Worm (Caenorhabditis elegans) whole organism, L2 larva: ENCODE data around the gene fahd-1.

Experiments
- C34F6.9 ChIP-seq: fragments of 150-350 bp; optimal IDR thresholded peaks from 2 replicates; lab custom pipeline; 2014; ENCODE audit warnings: missing biosample characterization, missing genetic modification characterization
- F13H6.1 ChIP-seq: sonication (generic microtip); optimal IDR thresholded peaks from 2 replicates; lab custom pipeline; 2016; ENCODE audit warnings: missing genetic modification characterization, missing compliant biosample characterization
- Y55F3AM.14 ChIP-seq: fragments of 200-800 bp; sonication (Bioruptor generic); optimal IDR thresholded peaks from 2 replicates; lab custom pipeline; 2018; ENCODE audit warnings: mild to moderate bottlenecking, missing genetic modification characterization, missing compliant biosample characterization
- alr-1 ChIP-seq: fragments of 150-350 bp; optimal IDR thresholded peaks from 2 replicates; lab custom pipeline; 2014; ENCODE audit warnings: missing biosample characterization, missing genetic modification characterization
- aly-2 ChIP-seq: fragments of 150-350 bp; optimal IDR thresholded peaks from 2 replicates; lab custom pipeline; 2014; ENCODE audit warnings: missing biosample characterization, missing genetic modification characterization
- ama-1 ChIP-seq: fragments of 150-350 bp; optimal IDR thresholded peaks from 2 replicates; lab custom pipeline; 2018; ENCODE audit warnings: inconsistent platforms
- blmp-1 ChIP-seq: sonication (generic microtip); optimal IDR thresholded peaks from 2 replicates; lab custom pipeline; 2017; ENCODE audit warnings: missing genetic modification characterization, mild to moderate bottlenecking, missing compliant biosample characterization, antibody characterized with exemption, moderate library complexity; ENCODE audit not compliant: insufficient read depth
- ceh-16 ChIP-seq: fragments of 150-350 bp; optimal IDR thresholded peaks from 2 replicates; lab custom pipeline; 2014; ENCODE audit warnings: missing biosample characterization, missing genetic modification characterization
- crh-2 ChIP-seq: sonication (generic microtip); optimal IDR thresholded peaks from 2 replicates; lab custom pipeline; 2017; ENCODE audit warnings: missing biosample characterization, missing genetic modification characterization
- dmd-4 ChIP-seq: sonication (generic microtip); optimal IDR thresholded peaks from 2 replicates; lab custom pipeline; 2017; ENCODE audit warnings: missing biosample characterization, missing genetic modification characterization
- egl-27 ChIP-seq: sonication (generic microtip); optimal IDR thresholded peaks from 3 replicates; lab custom pipeline; 2017; ENCODE audit warnings: missing biosample characterization, missing genetic modification reagents, missing genetic modification characterization
- elt-3 ChIP-seq: sonication (generic microtip); optimal IDR thresholded peaks from 2 replicates; lab custom pipeline; 2017; ENCODE audit warnings: missing biosample characterization, missing genetic modification characterization
- fos-1 ChIP-seq: fragments of 150-350 bp; optimal IDR thresholded peaks from 2 replicates; lab custom pipeline; 2014; ENCODE audit warnings: missing biosample characterization, missing genetic modification characterization
- gmeb-1 ChIP-seq: fragments of 150-350 bp; optimal IDR thresholded peaks from 2 replicates; lab custom pipeline; 2014; ENCODE audit warnings: missing biosample characterization, missing genetic modification characterization
- lin-13 ChIP-seq: fragments of 150-350 bp; optimal IDR thresholded peaks from 2 replicates; lab custom pipeline; 2014; ENCODE audit warnings: missing biosample characterization, missing genetic modification reagents, missing genetic modification characterization
- lin-39 ChIP-seq: fragments of 150-350 bp; optimal IDR thresholded peaks from 2 replicates; lab custom pipeline; 2014; ENCODE audit warnings: missing biosample characterization, missing genetic modification reagents, missing genetic modification characterization
- lsy-2 ChIP-seq, 2 experiments: fragments of 150-350 bp in 1 of 2; sonication (generic microtip) in 1 of 2; optimal IDR thresholded peaks; 2 replicates each; lab custom pipeline; 2014 to 2017; ENCODE audit warnings: missing biosample characterization in 2 of 2, missing genetic modification characterization in 2 of 2
- mab-5 ChIP-seq: fragments of 150-350 bp; optimal IDR thresholded peaks from 2 replicates; lab custom pipeline; 2014; ENCODE audit warnings: missing biosample characterization, missing genetic modification characterization
- mbf-1 ChIP-seq: sonication (generic microtip); optimal IDR thresholded peaks from 2 replicates; lab custom pipeline; 2017; ENCODE audit warnings: missing biosample characterization, missing genetic modification characterization
- mdl-1 ChIP-seq, 2 experiments: fragments of 150-350 bp in 1 of 2; sonication (generic microtip) in 1 of 2; optimal IDR thresholded peaks; 2 replicates each; lab custom pipeline; 2017; ENCODE audit warnings: missing biosample characterization in 2 of 2, missing genetic modification characterization in 2 of 2
- nhr-129 ChIP-seq: fragments of 150-350 bp; optimal IDR thresholded peaks from 2 replicates; lab custom pipeline; 2014; ENCODE audit warnings: missing biosample characterization, missing genetic modification characterization
- nhr-21 ChIP-seq: fragments of 150-350 bp; optimal IDR thresholded peaks from 2 replicates; lab custom pipeline; 2014; ENCODE audit warnings: missing biosample characterization, missing genetic modification characterization
- nhr-23 ChIP-seq: fragments of 150-350 bp; optimal IDR thresholded peaks from 2 replicates; lab custom pipeline; 2014; ENCODE audit warnings: missing biosample characterization, missing genetic modification reagents, missing genetic modification characterization
- nhr-237 ChIP-seq: fragments of 150-350 bp; optimal IDR thresholded peaks from 2 replicates; lab custom pipeline; 2014; ENCODE audit warnings: missing biosample characterization, missing genetic modification characterization
- nhr-25 ChIP-seq: fragments of 150-350 bp; sonication (generic microtip); optimal IDR thresholded peaks from 3 replicates; lab custom pipeline; 2014; ENCODE audit warnings: missing biosample characterization, missing genetic modification characterization
- nhr-6 ChIP-seq: fragments of 150-350 bp; optimal IDR thresholded peaks from 2 replicates; lab custom pipeline; 2014; ENCODE audit warnings: missing biosample characterization, missing genetic modification characterization
- nhr-77 ChIP-seq: fragments of 150-350 bp; optimal IDR thresholded peaks from 2 replicates; lab custom pipeline; 2014; ENCODE audit warnings: missing biosample characterization, missing genetic modification characterization
- sem-4 ChIP-seq: fragments of 150-350 bp; optimal IDR thresholded peaks from 2 replicates; lab custom pipeline; 2014; ENCODE audit warnings: missing biosample characterization, missing genetic modification reagents, missing genetic modification characterization
- skn-1 ChIP-seq: sonication (generic microtip); optimal IDR thresholded peaks from 2 replicates; lab custom pipeline; 2017; ENCODE audit warnings: missing biosample characterization, missing genetic modification characterization
- sma-3 ChIP-seq: sonication (generic microtip); optimal IDR thresholded peaks from 2 replicates; lab custom pipeline; 2016; ENCODE audit warnings: missing genetic modification reagents, missing genetic modification characterization, missing compliant biosample characterization
- sma-9 ChIP-seq, 2 experiments: fragments of 150-350 bp in 1 of 2; sonication (generic microtip) in 1 of 2; optimal IDR thresholded peaks; 2 replicates each; lab custom pipeline; 2014 to 2016; ENCODE audit warnings: missing genetic modification characterization in 2 of 2, mild to moderate bottlenecking in 1 of 2, missing biosample characterization in 1 of 2, missing compliant biosample characterization in 1 of 2, missing genetic modification reagents in 1 of 2, moderate library complexity in 1 of 2
- snpc-4 ChIP-seq: fragments of 150-350 bp; optimal IDR thresholded peaks from 2 replicates; lab custom pipeline; 2014; ENCODE audit warnings: missing biosample characterization, missing genetic modification characterization
- unc-39 ChIP-seq: fragments of 150-350 bp; optimal IDR thresholded peaks from 2 replicates; lab custom pipeline; 2014; ENCODE audit warnings: missing biosample characterization, missing genetic modification characterization
- unc-55 ChIP-seq: fragments of 150-350 bp; sonication (generic microtip); optimal IDR thresholded peaks from 3 replicates; lab custom pipeline; 2014; ENCODE audit warnings: missing biosample characterization, missing genetic modification reagents, missing genetic modification characterization
- zag-1 ChIP-seq: fragments of 150-350 bp; optimal IDR thresholded peaks from 2 replicates; lab custom pipeline; 2014; ENCODE audit warnings: missing biosample characterization, missing genetic modification characterization
- ztf-1 ChIP-seq: fragments of 200-800 bp; sonication (Bioruptor generic); conservative IDR thresholded peaks from 2 replicates; pipeline ENCODE4 v1.3.6; 2022; ENCODE audit warnings: missing genetic modification characterization, missing compliant biosample characterization
- ztf-11 ChIP-seq: sonication (generic microtip); optimal IDR thresholded peaks from 2 replicates; lab custom pipeline; 2017; ENCODE audit warnings: missing biosample characterization, missing genetic modification characterization
- ztf-4 ChIP-seq: fragments of 150-350 bp; optimal IDR thresholded peaks from 2 replicates; lab custom pipeline; 2014; ENCODE audit warnings: missing biosample characterization, missing genetic modification characterization

fahd-1 gene

DNA sequence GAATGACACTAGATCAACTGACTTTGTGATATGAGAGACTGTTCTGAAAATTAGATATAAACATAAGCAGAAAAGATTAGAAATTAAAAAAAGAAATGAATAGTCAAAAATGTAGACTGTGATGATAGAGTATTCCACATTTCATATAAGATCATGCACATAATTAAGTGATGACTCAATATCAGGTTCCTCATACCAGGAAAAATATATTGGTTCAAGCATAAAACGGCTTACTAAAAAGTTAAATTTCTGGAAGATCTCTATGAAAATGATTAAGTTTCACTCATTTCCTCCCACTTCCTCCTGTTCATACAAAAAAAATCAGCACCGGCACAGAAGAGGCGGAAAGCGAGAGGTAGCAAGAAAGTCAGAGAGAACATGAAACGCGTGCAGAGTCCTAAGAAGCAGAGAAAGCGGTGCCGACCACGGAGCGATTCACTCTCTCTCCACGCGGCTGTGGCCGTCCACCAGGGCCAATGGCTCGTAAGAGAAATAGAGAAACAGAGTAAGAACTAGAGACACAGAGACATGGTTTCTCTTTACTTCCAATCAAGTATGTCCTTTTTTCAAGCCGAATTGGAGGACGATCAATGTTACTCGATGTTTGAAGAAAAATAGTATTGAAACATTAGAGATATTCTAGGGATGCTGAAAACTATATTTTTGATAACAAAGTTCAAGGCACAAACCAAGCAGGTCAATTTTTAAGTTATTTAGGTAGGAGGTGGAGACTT lies at the start of gene fahd-1, which contains the start of gene ZK688.5:
Gene fahd-1 (plus strand): TSS at position 684 of the 734 bp plus-strand sequence.
Gene ZK688.5 (minus strand): TSS at position 51 of the 734 bp plus-strand sequence.
- peak; percentile 67 for TF ChIP-seq sem-4 (tag; lab: Kevin White, UChicago)
- TF ChIP-seq nhr-77 (tag; lab: Kevin White, UChicago), result no peak
- peak; percentile 93 for TF ChIP-seq fos-1
- no peak for TF ChIP-seq nhr-237 (tag; lab: Kevin White, UChicago)
- peak; percentile 87 for TF ChIP-seq blmp-1 (tag; lab: Kevin White, UChicago)
- peak; percentile 65 for TF ChIP-seq gmeb-1 (tag; lab: Kevin White, UChicago)
- TF ChIP-seq snpc-4, result peak; percentile 47
- peak; percentile 60 to 69 for TF ChIP-seq lsy-2 (tag; optimal IDR thresholded peaks at IDR 0.05; lab: Kevin White, UChicago)
- TF ChIP-seq zag-1 (tag; lab: Kevin White, UChicago), result peak; percentile 16
- peak; percentile 78 for TF ChIP-seq unc-55 (GFP tag; lab: Kevin White, UChicago)
- no peak for TF ChIP-seq nhr-23 (tag; lab: Kevin White, UChicago)
- peak; percentile 87 for TF ChIP-seq C34F6.9 (tag; lab: Kevin White, UChicago)
- TF ChIP-seq elt-3 (tag; lab: Kevin White, UChicago), result no peak
- peak; percentile 84 for TF ChIP-seq sma-9 (GFP tag; optimal IDR thresholded peaks at IDR 0.05; lab: Kevin White, UChicago)
- no peak for TF ChIP-seq sma-9 (tag; optimal IDR thresholded peaks at IDR 0.05; lab: Kevin White, UChicago)
- peak; percentile 34 for TF ChIP-seq lin-13
- TF ChIP-seq nhr-129 (tag; lab: Kevin White, UChicago), result peak; percentile 82
- TF ChIP-seq F13H6.1 (tag; lab: Kevin White, UChicago), result peak; percentile 87
- TF ChIP-seq sma-3, result peak; percentile 70
- TF ChIP-seq mdl-1 (tag; optimal IDR thresholded peaks at IDR 0.05; lab: Kevin White, UChicago), result peak; percentile 52 to 80
- TF ChIP-seq ztf-11 (tag; lab: Kevin White, UChicago), result no peak
- no peak for TF ChIP-seq nhr-6 (tag; lab: Kevin White, UChicago)
- no peak for TF ChIP-seq mbf-1 (tag; lab: Kevin White, UChicago)
- TF ChIP-seq egl-27 (tag; lab: Kevin White, UChicago), result peak; percentile 37
- TF ChIP-seq alr-1 (tag; lab: Kevin White, UChicago), result no peak
- peak; percentile 85 for TF ChIP-seq crh-2 (tag; lab: Kevin White, UChicago)
- peak; percentile 77 for TF ChIP-seq nhr-21 (tag; lab: Kevin White, UChicago)
- peak; percentile 88 for TF ChIP-seq nhr-25 (tag; lab: Kevin White, UChicago)
- TF ChIP-seq ama-1 (lab: Kevin White, UChicago), result peak; percentile 35
- TF ChIP-seq mab-5, result no peak
- peak; percentile 18 for TF ChIP-seq ztf-4 (tag; lab: Kevin White, UChicago)
- TF ChIP-seq lin-39 (tag; lab: Kevin White, UChicago), result no peak

DNA sequence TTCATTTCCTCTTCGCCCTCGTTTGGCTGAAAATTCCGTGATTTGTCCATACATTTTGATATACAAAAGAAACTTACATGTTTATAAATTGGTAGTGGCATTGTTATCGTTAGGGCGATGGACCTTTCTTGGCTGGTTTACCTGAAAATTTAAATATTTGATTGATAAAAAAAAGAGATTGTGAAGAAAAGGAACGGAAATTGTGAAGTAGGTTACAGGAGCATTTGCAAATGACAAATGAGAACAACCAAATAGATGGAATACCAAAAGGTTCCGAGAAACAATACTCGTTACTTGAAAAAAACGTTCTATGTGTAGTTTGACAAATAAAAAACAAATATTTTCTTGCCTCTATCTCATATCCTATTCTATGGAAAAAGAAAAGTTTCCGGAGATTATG lies 48.5 kb upstream of the fahd-1 start, which contains the start of gene ZK652.8:
Gene ZK652.8 (minus strand): TSS at position 101 of the 400 bp plus-strand sequence.
- TF ChIP-seq ceh-16 (tag; lab: Kevin White, UChicago) (no peak), Y55F3AM.14 (GFP tag; lab: Kevin White, UChicago) (no peak), mdl-1 (tag; optimal IDR thresholded peaks at IDR 0.05; lab: Kevin White, UChicago) (no peak), nhr-21 (tag; lab: Kevin White, UChicago) (no peak), dmd-4 (tag; lab: Kevin White, UChicago) (no peak), skn-1 (tag; lab: Kevin White, UChicago) (no peak), sem-4 (tag; lab: Kevin White, UChicago) (no peak), ztf-11 (tag; lab: Kevin White, UChicago) (no peak), gmeb-1 (tag; lab: Kevin White, UChicago) (no peak), nhr-77 (tag; lab: Kevin White, UChicago) (no peak), aly-2 (tag; lab: Kevin White, UChicago) (no peak), ztf-1 (GFP tag; lab: Robert Waterston, UW) (no peak), unc-39 (tag; lab: Kevin White, UChicago) (no peak), nhr-237 (tag; lab: Kevin White, UChicago) (no peak)
